Fruit fly (Drosophila melanogaster) whole organism, embryonic: ENCODE measurements around the gene CG17732.

ENCODE experiments used
- ATbp ChIP-seq: fragments of 200-800 bp; sonication (Bioruptor generic); optimal IDR thresholded peaks from 2 replicates; lab custom pipeline; 2017; ENCODE audit warnings: missing biosample characterization, mild to moderate bottlenecking, missing genetic modification characterization, missing genetic modification reagents
- Awh ChIP-seq: fragments of 200-800 bp; sonication (Bioruptor generic); IDR thresholded peaks from 2 replicates; pipeline ENCODE4, ENCODE4 v1.3.6; 2022; ENCODE audit warnings: missing biosample characterization, missing genetic modification characterization
- Bdp1 ChIP-seq: fragments of 200-800 bp; sonication (Bioruptor generic); optimal IDR thresholded peaks from 3 replicates; lab custom pipeline; 2016; ENCODE audit warnings: missing biosample characterization, missing genetic modification characterization
- Blimp-1 ChIP-seq: fragments of 200-800 bp; sonication (Bioruptor generic); optimal IDR thresholded peaks from 3 replicates; lab custom pipeline; 2018; ENCODE audit warnings: missing biosample characterization, missing genetic modification characterization, mild to moderate bottlenecking, moderate library complexity, missing genetic modification reagents
- CG12104 ChIP-seq: fragments of 200-800 bp; sonication (Bioruptor generic); optimal IDR thresholded peaks from 3 replicates; lab custom pipeline; 2016; ENCODE audit warnings: missing biosample characterization, missing genetic modification characterization
- CG12659 ChIP-seq: fragments of 200-800 bp; sonication (Bioruptor generic); optimal IDR thresholded peaks from 3 replicates; lab custom pipeline; 2017; ENCODE audit warnings: mild to moderate bottlenecking, missing biosample characterization, missing genetic modification reagents, missing genetic modification characterization
- CG13894 ChIP-seq: fragments of 200-800 bp; sonication (Bioruptor generic); optimal IDR thresholded peaks from 3 replicates; lab custom pipeline; 2018; ENCODE audit warnings: missing biosample characterization, mild to moderate bottlenecking, missing genetic modification characterization, moderate library complexity
- CG14050 ChIP-seq: fragments of 200-800 bp; sonication (Bioruptor generic); IDR thresholded peaks from 3 replicates; pipeline ENCODE4 v1.3.6; 2022; ENCODE audit warnings: missing biosample characterization, missing genetic modification characterization
- CG14965 ChIP-seq: fragments of 200-800 bp; sonication (Bioruptor generic); optimal IDR thresholded peaks from 2 replicates; lab custom pipeline; 2016; ENCODE audit warnings: missing biosample characterization, missing genetic modification characterization, borderline replicate concordance
- CG15073 ChIP-seq: fragments of 200-800 bp; sonication (Bioruptor generic); optimal IDR thresholded peaks from 2 replicates; lab custom pipeline; 2016; ENCODE audit warnings: missing biosample characterization, missing genetic modification characterization
- CG16815 ChIP-seq: fragments of 200-800 bp; sonication (Bioruptor generic); optimal IDR thresholded peaks from 3 replicates; lab custom pipeline; 2017; ENCODE audit warnings: missing biosample characterization, mild to moderate bottlenecking, missing genetic modification characterization
- CG17361 ChIP-seq: fragments of 200-800 bp; sonication (Bioruptor generic); IDR thresholded peaks from 3 replicates; pipeline ENCODE4 v1.3.6; 2022; ENCODE audit warnings: missing biosample characterization, missing genetic modification characterization
- CG1832 ChIP-seq: fragments of 200-800 bp; sonication (Bioruptor generic); optimal IDR thresholded peaks from 2 replicates; lab custom pipeline; 2017; ENCODE audit warnings: missing biosample characterization, mild to moderate bottlenecking, missing genetic modification characterization, inconsistent platforms
- CG18619 ChIP-seq: fragments of 200-800 bp; sonication (Bioruptor generic); optimal IDR thresholded peaks from 3 replicates; lab custom pipeline; 2017; ENCODE audit warnings: missing biosample characterization, mild to moderate bottlenecking, missing genetic modification characterization
- CG30020 ChIP-seq: fragments of 200-800 bp; optimal IDR thresholded peaks from 2 replicates; lab custom pipeline; 2019; ENCODE audit warnings: missing biosample characterization, mild to moderate bottlenecking, missing genetic modification characterization, moderate library complexity
- CG3995 ChIP-seq: fragments of 200-800 bp; sonication (Bioruptor generic); optimal IDR thresholded peaks from 3 replicates; lab custom pipeline; 2016; ENCODE audit warnings: missing biosample characterization, missing genetic modification characterization
- CG43689 ChIP-seq: fragments of 200-800 bp; sonication (Bioruptor generic); IDR thresholded peaks from 2 replicates; pipeline ENCODE4 v1.3.6; 2022; ENCODE audit warnings: missing biosample characterization, missing genetic modification characterization
- CG5953 ChIP-seq: fragments of 200-800 bp; sonication (Bioruptor generic); IDR thresholded peaks from 2 replicates; pipeline ENCODE4 v1.3.6; 2022; ENCODE audit warnings: missing biosample characterization, missing genetic modification characterization
- CG6272 ChIP-seq: fragments of 200-800 bp; sonication (Bioruptor generic); IDR thresholded peaks from 2 replicates; pipeline ENCODE4 v1.3.6; 2022; ENCODE audit warnings: missing biosample characterization, missing genetic modification characterization
- CG7372 ChIP-seq: fragments of 200-800 bp; sonication (Bioruptor generic); IDR thresholded peaks from 2 replicates; pipeline ENCODE4 v1.3.6; 2022; ENCODE audit warnings: missing biosample characterization, missing genetic modification characterization
- CG8765 ChIP-seq: fragments of 200-800 bp; sonication (Bioruptor generic); IDR thresholded peaks from 2 replicates; pipeline ENCODE4 v1.3.6; 2022; ENCODE audit warnings: missing biosample characterization, missing genetic modification characterization
- CG9215 ChIP-seq: fragments of 200-800 bp; sonication (Bioruptor generic); IDR thresholded peaks from 2 replicates; pipeline ENCODE4 v1.3.6; 2022; ENCODE audit warnings: missing biosample characterization, missing genetic modification characterization
- Doc2 ChIP-seq: fragments of 200-800 bp; sonication (Bioruptor generic); IDR thresholded peaks from 2 replicates; pipeline ENCODE4 v1.3.6; 2022; ENCODE audit warnings: missing biosample characterization, missing genetic modification characterization
- E2f1 ChIP-seq: fragments of 200-800 bp; sonication (Bioruptor generic); IDR thresholded peaks from 2 replicates; pipeline ENCODE4 v1.3.6; 2022; ENCODE audit warnings: missing biosample characterization, missing genetic modification characterization
- Fer1 ChIP-seq: fragments of 200-800 bp; sonication (Bioruptor generic); optimal IDR thresholded peaks from 2 replicates; lab custom pipeline; 2017; ENCODE audit warnings: missing biosample characterization, mild to moderate bottlenecking, missing genetic modification characterization
- Hand ChIP-seq: fragments of 200-800 bp; sonication (Bioruptor generic); optimal IDR thresholded peaks from 2 replicates; lab custom pipeline; 2017; ENCODE audit warnings: mild to moderate bottlenecking, missing biosample characterization, missing genetic modification reagents, missing genetic modification characterization
- Jarid2 ChIP-seq: fragments of 200-800 bp; sonication (Bioruptor generic); optimal IDR thresholded peaks from 3 replicates; lab custom pipeline; 2017; ENCODE audit warnings: mild to moderate bottlenecking, missing biosample characterization, missing genetic modification reagents, missing genetic modification characterization
- Lhr ChIP-seq: fragments of 200-800 bp; sonication (Bioruptor generic); optimal IDR thresholded peaks from 3 replicates; lab custom pipeline; 2017; ENCODE audit warnings: mild to moderate bottlenecking, missing biosample characterization, missing genetic modification reagents, missing genetic modification characterization
- Lim3 ChIP-seq: fragments of 200-800 bp; sonication (Bioruptor generic); IDR thresholded peaks from 2 replicates; pipeline ENCODE4 v1.3.6; 2022; ENCODE audit warnings: missing biosample characterization, missing genetic modification characterization
- NC2β ChIP-seq: fragments of 200-800 bp; sonication (Bioruptor generic); optimal IDR thresholded peaks from 2 replicates; lab custom pipeline; 2016; ENCODE audit warnings: missing biosample characterization, missing genetic modification characterization
- NfI ChIP-seq: fragments of 200-800 bp; sonication (Bioruptor generic); optimal IDR thresholded peaks from 3 replicates; lab custom pipeline; 2018; ENCODE audit warnings: missing biosample characterization, mild to moderate bottlenecking, missing genetic modification characterization, moderate library complexity
- Sry-β ChIP-seq: fragments of 200-800 bp; sonication (Bioruptor generic); optimal IDR thresholded peaks from 2 replicates; lab custom pipeline; 2018; ENCODE audit warnings: missing biosample characterization, mild to moderate bottlenecking, missing genetic modification characterization, moderate library complexity
- Ssrp ChIP-seq: fragments of 200-800 bp; sonication (Bioruptor generic); optimal IDR thresholded peaks from 2 replicates; lab custom pipeline; 2018; ENCODE audit warnings: missing biosample characterization, mild to moderate bottlenecking, missing genetic modification characterization, moderate library complexity
- TFAM ChIP-seq: fragments of 200-800 bp; sonication (Bioruptor generic); optimal IDR thresholded peaks from 2 replicates; lab custom pipeline; 2017; ENCODE audit warnings: missing biosample characterization, missing genetic modification characterization, inconsistent platforms
- Usf ChIP-seq: fragments of 200-800 bp; sonication (Bioruptor generic); optimal IDR thresholded peaks from 2 replicates; lab custom pipeline; 2017; ENCODE audit warnings: missing genotype, missing biosample characterization, missing genetic modification characterization
- ac ChIP-seq: fragments of 200-800 bp; sonication (Bioruptor generic); optimal IDR thresholded peaks from 3 replicates; lab custom pipeline; 2017; ENCODE audit warnings: missing biosample characterization, mild to moderate bottlenecking, missing genetic modification characterization
- amos ChIP-seq: fragments of 200-800 bp; sonication (Bioruptor generic); IDR thresholded peaks from 2 replicates; pipeline ENCODE4 v1.3.6; 2022; ENCODE audit warnings: missing biosample characterization, missing genetic modification characterization; ENCODE audit not compliant: partially characterized antibody
- btn ChIP-seq: fragments of 200-800 bp; sonication (Bioruptor generic); optimal IDR thresholded peaks from 2 replicates; lab custom pipeline; 2016; ENCODE audit warnings: missing biosample characterization, missing genetic modification characterization
- crol ChIP-seq: fragments of 200-800 bp; sonication (Bioruptor generic); IDR thresholded peaks from 2 replicates; pipeline ENCODE4 v1.3.6; 2022; ENCODE audit warnings: missing biosample characterization, missing genetic modification characterization
- da ChIP-seq: fragments of 200-800 bp; sonication (Bioruptor generic); optimal IDR thresholded peaks from 2 replicates; lab custom pipeline; 2016; ENCODE audit warnings: missing biosample characterization, missing genetic modification characterization
- ewg ChIP-seq: fragments of 200-800 bp; sonication (Bioruptor generic); optimal IDR thresholded peaks from 3 replicates; lab custom pipeline; 2017; ENCODE audit warnings: mild to moderate bottlenecking, missing biosample characterization, missing genetic modification reagents, missing genetic modification characterization
- jigr1 ChIP-seq: fragments of 200-800 bp; sonication (Bioruptor generic); IDR thresholded peaks from 3 replicates; pipeline ENCODE4 v1.3.6; 2022; ENCODE audit warnings: missing biosample characterization, missing genetic modification characterization
- kni ChIP-seq: fragments of 200-800 bp; sonication (Bioruptor generic); optimal IDR thresholded peaks from 3 replicates; lab custom pipeline; 2017; ENCODE audit warnings: mild to moderate bottlenecking, missing biosample characterization, missing genetic modification reagents, missing genetic modification characterization
- mirr ChIP-seq: fragments of 200-800 bp; sonication (Bioruptor generic); optimal IDR thresholded peaks from 3 replicates; lab custom pipeline; 2018; ENCODE audit warnings: missing biosample characterization, mild to moderate bottlenecking, missing genetic modification characterization
- pan ChIP-seq, 4 experiments: fragments of >200 bp in 3 of 4; fragments of 200-800 bp in 1 of 4; sonication (Bioruptor generic) in 1 of 4; optimal IDR thresholded peaks in 3 of 4; IDR thresholded peaks in 1 of 4; 2 replicates each; pipeline versions ENCODE4 v1.3.6 to Lab custom; 2017 to 2022; ENCODE audit warnings: missing biosample characterization in 2 of 4, missing genetic modification characterization in 2 of 4, mixed read lengths in 1 of 4
- sc ChIP-seq, 3 experiments: fragments of >200 bp in 2 of 3; fragments of 200-800 bp in 1 of 3; sonication (Bioruptor generic) in 1 of 3; optimal IDR thresholded peaks; 2 replicates in 2 of 3; 3 replicates in 1 of 3; lab custom pipeline; 2017; ENCODE audit warnings: mild to moderate bottlenecking in 1 of 3, missing biosample characterization in 1 of 3, missing genetic modification characterization in 1 of 3, missing genetic modification reagents in 1 of 3
- slbo ChIP-seq: fragments of 200-800 bp; sonication (Bioruptor generic); IDR thresholded peaks from 2 replicates; pipeline ENCODE4 v1.3.6; 2022; ENCODE audit warnings: missing biosample characterization, missing genetic modification characterization
- unc-4 ChIP-seq: fragments of 200-800 bp; sonication (Bioruptor generic); IDR thresholded peaks from 2 replicates; pipeline ENCODE4 v1.3.6; 2022; ENCODE audit warnings: missing biosample characterization, missing genetic modification characterization; ENCODE audit not compliant: partially characterized antibody

CG17732 gene

DNA sequence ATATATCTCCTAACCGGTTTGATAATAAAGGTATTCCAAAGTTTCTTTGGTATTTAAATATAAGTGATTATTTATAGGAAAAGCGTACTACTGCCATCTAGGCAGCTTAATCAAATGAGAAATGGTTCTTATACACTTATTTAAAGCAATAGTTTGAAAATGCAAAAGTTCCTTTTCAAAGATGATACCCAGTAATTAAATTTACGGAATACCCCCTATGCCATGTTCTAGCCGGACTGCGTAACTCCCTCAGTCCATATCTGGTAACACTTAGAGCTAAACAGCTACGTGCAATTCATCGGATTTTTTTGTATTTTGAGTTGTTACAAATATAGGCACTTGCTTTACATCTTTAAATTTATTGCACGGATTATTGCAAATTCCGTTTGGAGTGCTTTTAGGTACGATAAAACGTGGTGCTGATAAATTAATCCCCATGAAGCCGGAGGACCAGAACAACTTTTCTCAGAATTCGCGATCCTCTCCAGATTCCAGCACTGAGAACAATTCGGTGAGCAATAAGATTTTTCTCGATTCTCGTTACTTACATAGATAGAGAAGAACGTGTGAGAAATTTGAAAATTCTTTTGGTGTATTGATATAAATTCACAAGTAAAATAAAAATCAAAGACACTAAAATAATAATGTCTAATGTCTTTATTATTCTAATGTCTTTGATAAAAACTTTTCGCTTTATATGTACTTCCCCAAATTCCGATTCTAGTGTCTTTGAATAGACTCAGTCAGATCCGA, 21.2 kb downstream of the CG17732 start, which contains the start of gene CG7668 (continued):
- TF ChIP-seq ac (peak; percentile 57), btn (GFP tag; lab: Kevin White, UChicago) (peak; percentile 68), E2f1 (GFP tag; lab: Robert Waterston, UW) (peak; percentile 87), CG15073 (GFP tag; lab: Kevin White, UChicago) (no peak), Fer1 (peak; percentile 90), CG5953 (GFP tag; lab: Robert Waterston, UW) (peak; percentile 82), CG8765 (GFP tag; lab: Robert Waterston, UW) (peak; percentile 86), Awh (GFP tag; lab: Robert Waterston, UW) (no peak), Doc2 (GFP tag; lab: Robert Waterston, UW) (no peak), da (GFP tag; lab: Kevin White, UChicago) (peak; percentile 53), TFAM (peak; percentile 34), CG18619 (peak; percentile 81), kni (GFP tag; lab: Kevin White, UChicago) (peak; percentile 77), CG7372 (GFP tag; lab: Robert Waterston, UW) (peak; percentile 86), Blimp-1 (GFP tag; lab: Kevin White, UChicago) (peak; percentile 83), ATbp (GFP tag; lab: Kevin White, UChicago) (peak; percentile 87), NC2β (GFP tag; lab: Kevin White, UChicago) (peak; percentile 88), sc (optimal IDR thresholded peaks at IDR 0.05; lab: Kevin White, UChicago) (no peak), sc (GFP tag; optimal IDR thresholded peaks at IDR 0.05; lab: Kevin White, UChicago) (peak; percentile 58), CG14965 (GFP tag; lab: Kevin White, UChicago) (peak; percentile 42), slbo (GFP tag; lab: Robert Waterston, UW) (peak; percentile 91), Hand (GFP tag; lab: Kevin White, UChicago) (peak; percentile 70), Sry-β (GFP tag; lab: Kevin White, UChicago) (peak; percentile 40), CG6272 (GFP tag; lab: Robert Waterston, UW) (no peak), CG12104 (GFP tag; lab: Kevin White, UChicago) (peak; percentile 78), unc-4 (GFP tag; lab: Robert Waterston, UW) (no peak), CG43689 (no peak), Lim3 (GFP tag; lab: Robert Waterston, UW) (no peak; the same call in 1 of the 2 replicates), crol (GFP tag; lab: Robert Waterston, UW) (no peak), Usf (GFP tag; lab: Kevin White, UChicago) (peak; percentile 63), CG30020 (tag; lab: Kevin White, UChicago) (peak; percentile 87), pan (optimal IDR thresholded peaks at IDR 0.05; lab: Kevin White, UChicago) (no peak), pan (GFP tag; optimal IDR thresholded peaks at IDR 0.05 in 1 of 2, IDR thresholded peaks at IDR 0.05 in 1 of 2) (peak in 1 of 2 experiments; percentile 95), CG3995 (peak; percentile 57), NfI (peak; percentile 89), Lhr (GFP tag; lab: Kevin White, UChicago) (peak; percentile 82), mirr (GFP tag; lab: Kevin White, UChicago) (peak; percentile 78), jigr1 (GFP tag; lab: Robert Waterston, UW) (peak; percentile 60; the same call in 1 of the 3 replicates), CG16815 (GFP tag; lab: Kevin White, UChicago) (peak; percentile 81), CG9215 (GFP tag; lab: Robert Waterston, UW) (no peak), CG14050 (GFP tag; lab: Robert Waterston, UW) (peak; percentile 89), Ssrp (tag; lab: Kevin White, UChicago) (peak; percentile 87), Bdp1 (peak; percentile 75), amos (GFP tag; lab: Robert Waterston, UW) (no peak), CG17361 (GFP tag; lab: Robert Waterston, UW) (peak; percentile 90), ewg (GFP tag; lab: Kevin White, UChicago) (peak; percentile 75), CG1832 (GFP tag; lab: Kevin White, UChicago) (no peak), CG12659 (GFP tag; lab: Kevin White, UChicago) (peak; percentile 94), CG13894 (peak; percentile 92), Jarid2 (GFP tag; lab: Kevin White, UChicago) (peak; percentile 25)
